Fruit fly (Drosophila melanogaster): Measurements from ENCODE around the gene CG43391.

The CG43391 gene

DNA sequence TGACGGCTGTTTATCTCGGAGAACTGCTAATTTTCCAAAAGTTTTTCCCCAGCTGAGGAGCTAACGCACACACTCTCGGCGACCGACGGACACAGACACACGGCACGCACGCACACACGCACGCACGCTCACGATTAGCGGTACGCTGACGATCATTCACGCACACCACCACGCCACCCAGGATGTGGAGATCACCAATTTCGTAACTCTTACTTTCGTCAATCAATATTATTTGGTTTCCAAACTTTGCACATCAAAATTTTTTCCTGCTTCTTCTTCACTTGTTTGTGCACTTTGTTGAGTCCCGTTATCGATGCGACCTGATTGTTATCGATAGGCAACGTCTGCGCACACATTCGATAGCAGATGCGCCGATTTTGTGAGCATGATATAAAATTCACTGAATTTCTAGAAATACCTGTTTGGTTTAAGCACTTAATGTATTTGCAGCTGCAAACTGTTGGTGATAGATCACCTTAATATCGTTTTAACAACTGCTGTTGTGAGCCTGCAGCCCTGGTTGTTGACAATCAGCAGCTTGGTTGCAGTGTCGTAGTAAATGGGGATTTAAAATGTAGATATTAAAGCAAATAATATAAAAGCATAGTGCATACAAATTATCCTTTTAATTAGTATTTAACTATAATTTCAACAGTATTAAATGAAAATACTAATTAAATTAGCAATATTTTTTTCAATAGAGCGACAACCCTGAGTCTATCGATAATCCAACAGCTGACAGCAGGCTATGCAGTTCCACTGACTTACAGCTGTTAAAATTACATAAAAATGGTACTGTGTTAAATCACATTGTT is 18.7 kb downstream of the CG43391 start, which contains the start of the genes CG7394 and Mob2 (continued):
- TF ChIP-seq dmrt11E (tag; optimal IDR thresholded peaks at IDR 0.05) (peak; percentile 83), Adf1 (GFP tag; IDR thresholded peaks at IDR 0.05) (peak; percentile 55; the same call in 1 of the 2 replicates), chn (GFP tag; optimal IDR thresholded peaks at IDR 0.05) (peak; percentile 85), zfh2 (GFP tag; optimal IDR thresholded peaks at IDR 0.05) (peak; percentile 80), CG8290 (GFP tag; optimal IDR thresholded peaks at IDR 0.05) (peak; percentile 89), CG8290 (tag; optimal IDR thresholded peaks at IDR 0.05) (peak; percentile 81 to 92), gfzf (GFP tag; optimal IDR thresholded peaks at IDR 0.05) (peak; percentile 42), Dref (GFP tag; IDR thresholded peaks at IDR 0.05) (peak; percentile 75), CG14710 (tag; optimal IDR thresholded peaks at IDR 0.05) (peak; percentile 92), CG31224 (GFP tag; IDR thresholded peaks at IDR 0.05) (peak; percentile 84), CG9215 (GFP tag; IDR thresholded peaks at IDR 0.05) (peak; percentile 86), CG4424 (GFP tag; optimal IDR thresholded peaks at IDR 0.05) (peak; percentile 88), Kr (GFP tag; optimal IDR thresholded peaks at IDR 0.05) (no peak), CG5953 (GFP tag; IDR thresholded peaks at IDR 0.05) (peak; percentile 82), CG8359 (GFP tag; optimal IDR thresholded peaks at IDR 0.05; ENCODE audit: borderline replicate concordance) (peak; percentile 38), kay (GFP tag; optimal IDR thresholded peaks at IDR 0.05) (peak; percentile 84), chm (GFP tag; IDR thresholded peaks at IDR 0.05) (peak; percentile 76), bab2 (GFP tag; optimal IDR thresholded peaks at IDR 0.05) (peak; percentile 88), gt (GFP tag; IDR thresholded peaks at IDR 0.05) (peak; percentile 45), CG12104 (GFP tag; optimal IDR thresholded peaks at IDR 0.05) (peak; percentile 73), Scr (GFP tag; IDR thresholded peaks at IDR 0.05; ENCODE audit: partially characterized antibody) (peak; percentile 86), bowl (GFP tag; IDR thresholded peaks at IDR 0.05) (peak; percentile 80), CG4328 (GFP tag; optimal IDR thresholded peaks at IDR 0.05) (peak; percentile 85), Taf1 (GFP tag; IDR thresholded peaks at IDR 0.05) (peak; percentile 88), CG12155 (GFP tag; optimal IDR thresholded peaks at IDR 0.05) (peak; percentile 91), tio (GFP tag; optimal IDR thresholded peaks at IDR 0.05) (peak; percentile 87), bbx (GFP tag; IDR thresholded peaks at IDR 0.05; ENCODE audit: partially characterized antibody) (peak; percentile 77), CG5245 (GFP tag; optimal IDR thresholded peaks at IDR 0.05) (peak; percentile 71), CG17612 (GFP tag; IDR thresholded peaks at IDR 0.05) (peak; percentile 84), CG12659 (GFP tag; optimal IDR thresholded peaks at IDR 0.05) (peak; percentile 92), cas (GFP tag; IDR thresholded peaks at IDR 0.05) (peak; percentile 68), pros (GFP tag; optimal IDR thresholded peaks at IDR 0.05) (no peak), CG31441 (GFP tag; IDR thresholded peaks at IDR 0.05) (peak; percentile 84), dati (GFP tag; IDR thresholded peaks at IDR 0.05) (peak; percentile 67; the same call in 1 of the 2 replicates), croc (GFP tag; conservative IDR thresholded peaks at IDR 0.05) (peak; percentile 64), crc (GFP tag; optimal IDR thresholded peaks at IDR 0.05) (peak; percentile 60), sim (GFP tag; IDR thresholded peaks at IDR 0.05) (peak; percentile 59; the same call in 1 of the 2 replicates), tx (GFP tag; optimal IDR thresholded peaks at IDR 0.05) (peak; percentile 81), CG16863 (GFP tag; optimal IDR thresholded peaks at IDR 0.05) (peak; percentile 73), org-1 (GFP tag; optimal IDR thresholded peaks at IDR 0.05) (peak; percentile 25), ftz-f1 (GFP tag; optimal IDR thresholded peaks at IDR 0.05) (no peak), lov (optimal IDR thresholded peaks at IDR 0.05) (no peak), lov (GFP tag; IDR thresholded peaks at IDR 0.05) (peak; percentile 79; the same call in 1 of the 3 replicates), Bgb (GFP tag; IDR thresholded peaks at IDR 0.05; ENCODE audit: partially characterized antibody) (peak; percentile 83), CG4707 (GFP tag; optimal IDR thresholded peaks at IDR 0.05) (peak; percentile 70), bcd (GFP tag; optimal IDR thresholded peaks at IDR 0.05) (peak; percentile 90), inv (GFP tag; IDR thresholded peaks at IDR 0.05; ENCODE audit: partially characterized antibody) (peak; percentile 79), rib (GFP tag; IDR thresholded peaks at IDR 0.05) (peak; percentile 87), CHES-1-like (GFP tag; optimal IDR thresholded peaks at IDR 0.05) (peak; percentile 88), Spps (tag; optimal IDR thresholded peaks at IDR 0.05) (peak; percentile 37)
